Fruit fly (Drosophila melanogaster): ENCODE results near the gene CG9121.

DNA sequence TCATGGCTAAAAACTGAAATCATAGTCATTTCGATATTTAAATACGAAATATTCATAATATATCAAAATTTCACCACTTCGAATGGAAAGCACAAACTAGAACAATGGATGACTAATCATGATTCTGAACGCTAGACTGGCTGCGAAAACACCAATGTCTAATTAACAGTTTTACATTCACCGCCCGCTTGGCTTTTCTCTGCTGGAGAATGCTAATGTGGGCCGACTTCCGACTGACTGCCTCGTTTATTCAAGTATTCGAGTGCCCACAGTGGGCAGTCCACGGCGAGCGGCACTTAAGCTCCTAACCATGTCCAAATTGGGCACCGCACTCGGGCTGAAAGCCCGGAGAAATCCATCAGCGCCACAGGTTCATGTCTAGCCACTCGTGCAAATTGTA is 48.8 kb downstream of the CG9121 start:
- no peak for TF ChIP-seq CG8478 (optimal IDR thresholded peaks at IDR 0.05)
- no peak for TF ChIP-seq CTCF (optimal IDR thresholded peaks at IDR 0.05)
